Fruit fly (Drosophila melanogaster) whole organism, embryonic: ENCODE data around the gene CG10063.
A peak's percentile ranks its signal among the peaks of the same experiment; 100 is the strongest.

Experiments used
- ATbp ChIP-seq: fragments of 200-800 bp; sonication (Bioruptor generic); optimal IDR thresholded peaks from 2 replicates; lab custom pipeline; 2017; ENCODE audit warnings: missing biosample characterization, mild to moderate bottlenecking, missing genetic modification characterization, missing genetic modification reagents
- Aef1 ChIP-seq: fragments of 200-800 bp; sonication (Bioruptor generic); IDR thresholded peaks from 3 replicates; pipeline ENCODE4 v1.3.6; 2022; ENCODE audit warnings: missing biosample characterization, missing genetic modification characterization
- Antp ChIP-seq: fragments of 200-800 bp; sonication (Bioruptor generic); optimal IDR thresholded peaks from 3 replicates; lab custom pipeline; 2016; ENCODE audit warnings: missing biosample characterization, missing genetic modification characterization
- Atf-2 ChIP-seq: fragments of 200-800 bp; sonication (Bioruptor generic); optimal IDR thresholded peaks from 2 replicates; lab custom pipeline; 2016; ENCODE audit warnings: missing biosample characterization, missing genetic modification characterization
- B-H2 ChIP-seq: fragments of 200-800 bp; sonication (Bioruptor generic); optimal IDR thresholded peaks from 2 replicates; lab custom pipeline; 2018; ENCODE audit warnings: missing biosample characterization, mild to moderate bottlenecking, missing genetic modification characterization
- CG13123 ChIP-seq: fragments of 200-800 bp; sonication (Bioruptor generic); optimal IDR thresholded peaks from 2 replicates; lab custom pipeline; 2016; ENCODE audit warnings: missing biosample characterization, missing genetic modification characterization
- CG32532 ChIP-seq: fragments of 200-800 bp; sonication (Bioruptor generic); IDR thresholded peaks from 2 replicates; pipeline ENCODE4 v1.3.6; 2022; ENCODE audit warnings: missing biosample characterization, missing genetic modification characterization
- CG42726 ChIP-seq: fragments of 200-800 bp; sonication (Bioruptor generic); IDR thresholded peaks from 2 replicates; pipeline ENCODE4 v1.3.6; 2022; ENCODE audit warnings: missing biosample characterization, missing genetic modification characterization; ENCODE audit not compliant: partially characterized antibody
- CG4360 ChIP-seq: fragments of 200-800 bp; sonication (Bioruptor generic); IDR thresholded peaks from 2 replicates; pipeline ENCODE4 v1.3.6; 2022; ENCODE audit warnings: missing biosample characterization, missing genetic modification characterization
- CG4854 ChIP-seq: fragments of 200-800 bp; sonication (Bioruptor generic); optimal IDR thresholded peaks from 2 replicates; lab custom pipeline; 2016; ENCODE audit warnings: missing biosample characterization, missing genetic modification characterization, inconsistent platforms
- CG5953 ChIP-seq: fragments of 200-800 bp; sonication (Bioruptor generic); IDR thresholded peaks from 2 replicates; pipeline ENCODE4 v1.3.6; 2022; ENCODE audit warnings: missing biosample characterization, missing genetic modification characterization
- CG6272 ChIP-seq: fragments of 200-800 bp; sonication (Bioruptor generic); IDR thresholded peaks from 2 replicates; pipeline ENCODE4 v1.3.6; 2022; ENCODE audit warnings: missing biosample characterization, missing genetic modification characterization
- CG6683 ChIP-seq: fragments of 200-800 bp; sonication (Bioruptor generic); optimal IDR thresholded peaks from 2 replicates; lab custom pipeline; 2017; ENCODE audit warnings: missing biosample characterization, mild to moderate bottlenecking, missing genetic modification characterization, missing genetic modification reagents
- CG6791 ChIP-seq: fragments of 200-800 bp; sonication (Bioruptor generic); IDR thresholded peaks from 3 replicates; pipeline ENCODE4 v1.3.6; 2022; ENCODE audit warnings: missing biosample characterization, missing genetic modification characterization; ENCODE audit not compliant: partially characterized antibody
- CG7928 ChIP-seq: fragments of 200-800 bp; sonication (Bioruptor generic); optimal IDR thresholded peaks from 2 replicates; lab custom pipeline; 2017; ENCODE audit warnings: missing biosample characterization, mild to moderate bottlenecking, missing genetic modification characterization
- CG9437 ChIP-seq: fragments of 200-800 bp; sonication (Bioruptor generic); optimal IDR thresholded peaks from 2 replicates; lab custom pipeline; 2018; ENCODE audit warnings: missing biosample characterization, mild to moderate bottlenecking, missing genetic modification characterization
- CTCF ChIP-seq: fragments of 200-800 bp; sonication (Bioruptor generic); optimal IDR thresholded peaks from 2 replicates; lab custom pipeline; 2017; ENCODE audit warnings: missing biosample characterization, mild to moderate bottlenecking, missing genetic modification characterization, moderate library complexity
- Dbx ChIP-seq: fragments of 200-800 bp; sonication (Bioruptor generic); IDR thresholded peaks from 3 replicates; pipeline ENCODE4 v1.3.6; 2022; ENCODE audit warnings: missing biosample characterization, missing genetic modification characterization
- Dip3 ChIP-seq: fragments of 200-800 bp; sonication (Bioruptor generic); optimal IDR thresholded peaks from 3 replicates; lab custom pipeline; 2016; ENCODE audit warnings: missing biosample characterization, missing genetic modification characterization
- Dll ChIP-seq: fragments of 200-800 bp; sonication (Bioruptor generic); IDR thresholded peaks from 4 replicates; pipeline ENCODE4 v1.3.6; 2022; ENCODE audit warnings: missing biosample characterization, missing genetic modification characterization; ENCODE audit not compliant: partially characterized antibody
- Doc2 ChIP-seq: fragments of 200-800 bp; sonication (Bioruptor generic); IDR thresholded peaks from 2 replicates; pipeline ENCODE4 v1.3.6; 2022; ENCODE audit warnings: missing biosample characterization, missing genetic modification characterization
- E2f2 ChIP-seq: fragments of 200-800 bp; sonication (Bioruptor generic); IDR thresholded peaks from 2 replicates; pipeline ENCODE4 v1.3.6; 2022; ENCODE audit warnings: missing biosample characterization, missing genetic modification characterization
- Elba2 ChIP-seq: fragments of 200-800 bp; sonication (Bioruptor generic); optimal IDR thresholded peaks from 3 replicates; lab custom pipeline; 2016; ENCODE audit warnings: missing biosample characterization, missing genetic modification characterization
- HLH54F ChIP-seq: fragments of 200-800 bp; sonication (Bioruptor generic); optimal IDR thresholded peaks from 3 replicates; lab custom pipeline; 2016; ENCODE audit warnings: missing biosample characterization, missing genetic modification characterization
- Hmx ChIP-seq: fragments of 200-800 bp; sonication (Bioruptor generic); optimal IDR thresholded peaks from 2 replicates; lab custom pipeline; 2016; ENCODE audit warnings: missing biosample characterization, missing genetic modification characterization
- Hr3 ChIP-seq: fragments of 200-800 bp; sonication (Bioruptor generic); optimal IDR thresholded peaks from 3 replicates; lab custom pipeline; 2016; ENCODE audit warnings: missing biosample characterization, missing genetic modification characterization
- Lhr ChIP-seq: fragments of 200-800 bp; sonication (Bioruptor generic); optimal IDR thresholded peaks from 3 replicates; lab custom pipeline; 2017; ENCODE audit warnings: mild to moderate bottlenecking, missing biosample characterization, missing genetic modification reagents, missing genetic modification characterization
- Nf-YB ChIP-seq: fragments of 200-800 bp; sonication (Bioruptor generic); optimal IDR thresholded peaks from 3 replicates; lab custom pipeline; 2019; ENCODE audit warnings: missing biosample characterization, mild to moderate bottlenecking, missing genetic modification characterization, moderate library complexity
- Optix ChIP-seq: fragments of 200-800 bp; sonication (Bioruptor generic); IDR thresholded peaks from 3 replicates; pipeline ENCODE4 v1.3.6; 2022; ENCODE audit warnings: missing biosample characterization, missing genetic modification characterization
- PHDP ChIP-seq: fragments of 200-800 bp; sonication (Bioruptor generic); optimal IDR thresholded peaks from 3 replicates; lab custom pipeline; 2018; ENCODE audit warnings: missing biosample characterization, mild to moderate bottlenecking, missing genetic modification characterization, moderate library complexity
- Rx ChIP-seq: fragments of 200-800 bp; sonication (Bioruptor generic); IDR thresholded peaks from 2 replicates; pipeline ENCODE4 v1.3.6; 2022; ENCODE audit warnings: missing biosample characterization, missing genetic modification characterization
- Six4 ChIP-seq: fragments of 200-800 bp; sonication (Bioruptor generic); optimal IDR thresholded peaks from 2 replicates; lab custom pipeline; 2016; ENCODE audit warnings: missing biosample characterization, missing genetic modification characterization
- Sry-δ ChIP-seq: fragments of 200-800 bp; sonication (Bioruptor generic); optimal IDR thresholded peaks from 2 replicates; lab custom pipeline; 2016; ENCODE audit warnings: missing biosample characterization, missing genetic modification characterization
- Trl ChIP-seq, 3 experiments: fragments of >200 bp in 2 of 3; fragments of 200-800 bp in 1 of 3; sonication (Bioruptor generic) in 1 of 3; optimal IDR thresholded peaks; 2 replicates in 1 of 3; 3 replicates in 2 of 3; lab custom pipeline; 2016 to 2017; ENCODE audit warnings: missing biosample characterization in 1 of 3, missing genetic modification characterization in 1 of 3
- Usf ChIP-seq: fragments of 200-800 bp; sonication (Bioruptor generic); optimal IDR thresholded peaks from 2 replicates; lab custom pipeline; 2017; ENCODE audit warnings: missing genotype, missing biosample characterization, missing genetic modification characterization
- abd-A ChIP-seq: fragments of 200-800 bp; sonication (Bioruptor generic); optimal IDR thresholded peaks from 3 replicates; lab custom pipeline; 2019; ENCODE audit warnings: missing biosample characterization, mild to moderate bottlenecking, missing genetic modification characterization, moderate library complexity
- ase ChIP-seq: fragments of 200-800 bp; sonication (Bioruptor generic); IDR thresholded peaks from 3 replicates; pipeline ENCODE4 v1.3.6; 2022; ENCODE audit warnings: missing biosample characterization, missing genetic modification characterization
- ci ChIP-seq: fragments of 200-800 bp; sonication (Bioruptor generic); IDR thresholded peaks from 3 replicates; pipeline ENCODE4 v1.3.6; 2022; ENCODE audit warnings: missing biosample characterization, missing genetic modification characterization
- crol ChIP-seq: fragments of 200-800 bp; sonication (Bioruptor generic); IDR thresholded peaks from 2 replicates; pipeline ENCODE4 v1.3.6; 2022; ENCODE audit warnings: missing biosample characterization, missing genetic modification characterization
- disco-r ChIP-seq: fragments of 200-800 bp; sonication (Bioruptor generic); optimal IDR thresholded peaks from 2 replicates; lab custom pipeline; 2016; ENCODE audit warnings: missing biosample characterization, missing genetic modification characterization
- grau ChIP-seq: fragments of 200-800 bp; optimal IDR thresholded peaks from 3 replicates; lab custom pipeline; 2019; ENCODE audit warnings: missing biosample characterization, mild to moderate bottlenecking, missing genetic modification characterization, moderate library complexity
- inv ChIP-seq: fragments of 200-800 bp; sonication (Bioruptor generic); IDR thresholded peaks from 2 replicates; pipeline ENCODE4 v1.3.6; 2022; ENCODE audit warnings: missing biosample characterization, missing genetic modification characterization; ENCODE audit not compliant: partially characterized antibody
- knrl ChIP-seq: fragments of 200-800 bp; sonication (Bioruptor generic); IDR thresholded peaks from 3 replicates; pipeline ENCODE4 v1.3.6; 2022; ENCODE audit warnings: missing biosample characterization, missing genetic modification characterization; ENCODE audit not compliant: partially characterized antibody
- lilli ChIP-seq: fragments of 200-800 bp; sonication (Bioruptor generic); optimal IDR thresholded peaks from 3 replicates; lab custom pipeline; 2016; ENCODE audit warnings: missing biosample characterization, missing genetic modification characterization
- nmo ChIP-seq: fragments of 200-800 bp; sonication (Bioruptor generic); optimal IDR thresholded peaks from 2 replicates; lab custom pipeline; 2018; ENCODE audit warnings: missing biosample characterization, mild to moderate bottlenecking, missing genetic modification characterization, moderate library complexity
- pfk ChIP-seq: fragments of 200-800 bp; sonication (Bioruptor generic); optimal IDR thresholded peaks from 2 replicates; lab custom pipeline; 2018; ENCODE audit warnings: missing biosample characterization, mild to moderate bottlenecking, missing genetic modification characterization, moderate library complexity
- pita ChIP-seq: fragments of 200-800 bp; sonication (Bioruptor generic); optimal IDR thresholded peaks from 2 replicates; lab custom pipeline; 2017; ENCODE audit warnings: missing biosample characterization, mild to moderate bottlenecking, missing genetic modification characterization
- rib ChIP-seq: fragments of 200-800 bp; sonication (Bioruptor generic); IDR thresholded peaks from 2 replicates; pipeline ENCODE4 v1.3.6; 2022; ENCODE audit warnings: missing biosample characterization, missing genetic modification characterization
- stwl ChIP-seq: fragments of 200-800 bp; sonication (Bioruptor generic); optimal IDR thresholded peaks from 3 replicates; lab custom pipeline; 2018; ENCODE audit warnings: missing biosample characterization, mild to moderate bottlenecking, missing genetic modification characterization, moderate library complexity
- tap ChIP-seq: fragments of 200-800 bp; optimal IDR thresholded peaks from 3 replicates; lab custom pipeline; 2019; ENCODE audit warnings: missing biosample characterization, mild to moderate bottlenecking, missing genetic modification characterization, moderate library complexity
- tio ChIP-seq: fragments of 200-800 bp; sonication (Bioruptor generic); optimal IDR thresholded peaks from 2 replicates; lab custom pipeline; 2017; ENCODE audit warnings: missing biosample characterization, missing genetic modification characterization, inconsistent platforms

The CG10063 gene

DNA sequence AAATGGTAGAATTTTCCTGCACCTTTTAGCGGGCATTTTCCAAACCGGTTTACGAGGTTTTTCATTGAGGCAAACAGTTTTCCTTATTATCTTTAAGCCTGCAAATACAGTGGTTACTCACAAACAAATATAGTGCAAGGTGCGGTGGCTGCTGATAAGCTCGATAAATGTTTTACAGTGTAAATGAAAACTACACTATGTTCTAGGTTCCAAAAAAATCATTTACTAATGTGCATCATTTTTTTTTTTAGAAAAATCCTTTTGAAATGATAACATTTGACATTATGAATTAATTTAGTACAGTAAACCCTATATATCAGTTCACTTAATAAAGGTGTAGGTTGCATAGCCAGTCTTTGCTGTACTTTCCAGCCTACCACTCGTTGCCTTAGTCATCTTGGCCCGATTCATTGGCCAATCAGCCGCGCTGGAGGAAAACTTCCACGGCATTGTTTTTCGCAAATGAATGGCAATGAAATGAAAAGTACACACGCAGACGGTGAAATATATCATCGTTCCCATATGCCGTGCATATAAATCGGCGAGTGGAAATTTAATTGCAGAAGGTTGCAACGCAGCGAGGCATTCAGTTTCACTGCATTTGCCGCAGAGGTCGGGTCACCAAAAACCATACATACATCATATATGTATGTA is 5.9 kb upstream of the CG10063 start (continued):
- no peak for TF ChIP-seq knrl (GFP tag; lab: Robert Waterston, UW)
- 0 out of 2 replicates have a peak, but pooled peaks have one; percentile 21 for TF ChIP-seq CG32532 (GFP tag; lab: Robert Waterston, UW)
- TF ChIP-seq pfk (GFP tag; lab: Kevin White, UChicago): no peak
- TF ChIP-seq nmo (GFP tag; lab: Kevin White, UChicago): peak; percentile 23
- TF ChIP-seq CG7928 (GFP tag; lab: Kevin White, UChicago): no peak
- TF ChIP-seq CG6272 (GFP tag; lab: Robert Waterston, UW): no peak
- no peak for TF ChIP-seq Hmx (GFP tag; lab: Kevin White, UChicago)
- no peak for TF ChIP-seq Trl (optimal IDR thresholded peaks at IDR 0.05; lab: Kevin White, UChicago)
- no peak for TF ChIP-seq Trl (GFP tag; optimal IDR thresholded peaks at IDR 0.05; lab: Kevin White, UChicago)
- no peak for TF ChIP-seq ATbp
- no peak for TF ChIP-seq Optix (GFP tag; lab: Robert Waterston, UW)
- no peak for TF ChIP-seq CTCF (GFP tag; lab: Kevin White, UChicago)
- no peak for TF ChIP-seq PHDP (tag; lab: Kevin White, UChicago)
- TF ChIP-seq CG42726: no peak
- TF ChIP-seq B-H2 (GFP tag; lab: Kevin White, UChicago): no peak
- TF ChIP-seq CG6683 (GFP tag; lab: Kevin White, UChicago): no peak
- TF ChIP-seq Antp (GFP tag; lab: Kevin White, UChicago): no peak
- no peak for TF ChIP-seq Dip3
- no peak for TF ChIP-seq Six4 (GFP tag; lab: Kevin White, UChicago)
- TF ChIP-seq CG4854: no peak
- TF ChIP-seq stwl (tag; lab: Kevin White, UChicago): no peak
- no peak for TF ChIP-seq Sry-δ (GFP tag; lab: Kevin White, UChicago)
- TF ChIP-seq HLH54F (GFP tag; lab: Kevin White, UChicago): no peak
- TF ChIP-seq tap (tag; lab: Kevin White, UChicago): no peak
- no peak for TF ChIP-seq Nf-YB (GFP tag; lab: Kevin White, UChicago)
- TF ChIP-seq rib: no peak
- no peak for TF ChIP-seq Rx (GFP tag; lab: Robert Waterston, UW)
- 0 out of 3 replicates have a peak, but pooled peaks have one; percentile 7 for TF ChIP-seq ci (GFP tag; lab: Robert Waterston, UW)
- no peak for TF ChIP-seq tio (GFP tag; lab: Kevin White, UChicago)
- TF ChIP-seq Usf (GFP tag; lab: Kevin White, UChicago): no peak
- no peak for TF ChIP-seq CG4360
- TF ChIP-seq Lhr (GFP tag; lab: Kevin White, UChicago): no peak
- no peak for TF ChIP-seq ase (GFP tag; lab: Robert Waterston, UW)
- no peak for TF ChIP-seq CG6791 (GFP tag; lab: Robert Waterston, UW)
- no peak for TF ChIP-seq pita (GFP tag; lab: Kevin White, UChicago)
- no peak for TF ChIP-seq CG13123 (GFP tag; lab: Kevin White, UChicago)
- no peak for TF ChIP-seq Aef1
- TF ChIP-seq Dll (GFP tag; lab: Robert Waterston, UW): no peak
- no peak for TF ChIP-seq Hr3 (GFP tag; lab: Kevin White, UChicago)
- no peak for TF ChIP-seq crol (GFP tag; lab: Robert Waterston, UW)
- peak; percentile 16 for TF ChIP-seq lilli
- TF ChIP-seq CG5953: no peak
- TF ChIP-seq E2f2: no peak
- TF ChIP-seq grau (tag; lab: Kevin White, UChicago): peak; percentile 88
- TF ChIP-seq Dbx (GFP tag; lab: Robert Waterston, UW): no peak
- TF ChIP-seq Elba2 (GFP tag; lab: Kevin White, UChicago): no peak
- no peak for TF ChIP-seq disco-r (GFP tag; lab: Kevin White, UChicago)
- TF ChIP-seq inv (GFP tag; lab: Robert Waterston, UW): no peak
- TF ChIP-seq Doc2 (GFP tag; lab: Robert Waterston, UW): no peak
- TF ChIP-seq CG9437 (GFP tag; lab: Kevin White, UChicago): no peak
- TF ChIP-seq Atf-2 (GFP tag; lab: Kevin White, UChicago): no peak
- TF ChIP-seq abd-A (tag; lab: Kevin White, UChicago): no peak
